Fruit fly (Drosophila melanogaster) whole organism: Measurements from ENCODE around the gene saturn.

Experiments
- CG8478 ChIP-seq: fragments of >200 bp; optimal IDR thresholded peaks from 2 replicates; lab custom pipeline; 2018; ENCODE audit warnings: inconsistent platforms
- Dll ChIP-seq: fragments of >200 bp; optimal IDR thresholded peaks from 2 replicates; lab custom pipeline; 2017
- EcR ChIP-seq, 2 experiments: fragments of >200 bp; optimal IDR thresholded peaks; 2 replicates each; lab custom pipeline; 2017; ENCODE audit warnings: missing biosample characterization in 2 of 2, missing genetic modification characterization in 2 of 2, missing genetic modification reagents in 2 of 2
- pan ChIP-seq: fragments of >200 bp; optimal IDR thresholded peaks from 2 replicates; lab custom pipeline; 2017
- psq ChIP-seq: fragments of >200 bp; optimal IDR thresholded peaks from 2 replicates; lab custom pipeline; 2017
- usp ChIP-seq: fragments of >200 bp; optimal IDR thresholded peaks from 2 replicates; lab custom pipeline; 2017; ENCODE audit warnings: missing biosample characterization, missing genetic modification characterization, mixed read lengths

- TF ChIP-seq pan (lab: Kevin White, UChicago) (no peak), Dll (no peak), CG8478 (lab: Kevin White, UChicago) (no peak), usp (no peak), EcR (GFP tag; optimal IDR thresholded peaks at IDR 0.05; lab: Kevin White, UChicago) (no peak), psq (lab: Kevin White, UChicago) (no peak)
These were observed 4.9 kb upstream of the saturn start for dm6 chr3L:14198216-14198615.
